1 fruit fly cellular context compared by ENCODE assay signal in genomic region chrX:9899535-9900179, dm6.
TF ChIP-seq lines count a peak whose summit lies in the region.

Gene CG15249 (minus strand): TSS chrX:9899585.

TF ChIP-seq in whole organism, embryonic, 481 proteins besides CTCF, POLR2A, EP300 and RAD21 (continued from another document and continues in another):
- TF ChIP-seq rib (GFP tag; IDR thresholded peaks at IDR 0.05; lab: Robert Waterston, UW), result no peak
- TF ChIP-seq TFAM (GFP tag; optimal IDR thresholded peaks at IDR 0.05; lab: Kevin White, UChicago), result no peak
- peak; percentile 42 for TF ChIP-seq cwo (GFP tag; optimal IDR thresholded peaks at IDR 0.05; lab: Kevin White, UChicago)
- peak; percentile 66 for TF ChIP-seq Blimp-1 (GFP tag; optimal IDR thresholded peaks at IDR 0.05; lab: Kevin White, UChicago)
- TF ChIP-seq caup (GFP tag; optimal IDR thresholded peaks at IDR 0.05; lab: Kevin White, UChicago; ENCODE audit: severe bottlenecking), result no peak
- no peak for TF ChIP-seq CG2116 (GFP tag; optimal IDR thresholded peaks at IDR 0.05; lab: Kevin White, UChicago)
- TF ChIP-seq Hr51 (GFP tag; optimal IDR thresholded peaks at IDR 0.05; lab: Kevin White, UChicago), result peak in 1 of 2 experiments; percentile 82
- TF ChIP-seq run (tag; optimal IDR thresholded peaks at IDR 0.05; lab: Kevin White, UChicago), result peak; percentile 58
- peak; percentile 79 for TF ChIP-seq gem (tag; optimal IDR thresholded peaks at IDR 0.05; lab: Kevin White, UChicago)
- TF ChIP-seq Dp (GFP tag; optimal IDR thresholded peaks at IDR 0.05; lab: Kevin White, UChicago), result no peak
- no peak for TF ChIP-seq ac (GFP tag; optimal IDR thresholded peaks at IDR 0.05; lab: Kevin White, UChicago)
- TF ChIP-seq CG34376 (GFP tag; optimal IDR thresholded peaks at IDR 0.05; lab: Kevin White, UChicago), result no peak
- no peak for TF ChIP-seq Myb (GFP tag; optimal IDR thresholded peaks at IDR 0.05; lab: Kevin White, UChicago)
- no peak for TF ChIP-seq CG16779 (GFP tag; IDR thresholded peaks at IDR 0.05; lab: Robert Waterston, UW)
- TF ChIP-seq pb (GFP tag; optimal IDR thresholded peaks at IDR 0.05; lab: Kevin White, UChicago), result no peak
- peak; percentile 69 for TF ChIP-seq odd (GFP tag; optimal IDR thresholded peaks at IDR 0.05; lab: Kevin White, UChicago)
- peak; percentile 51 for TF ChIP-seq nerfin-1 (tag; optimal IDR thresholded peaks at IDR 0.05; lab: Kevin White, UChicago)
- TF ChIP-seq CG6813 (GFP tag; optimal IDR thresholded peaks at IDR 0.05; lab: Kevin White, UChicago), result peak; percentile 26
- peak; percentile 19 for TF ChIP-seq CG13775 (GFP tag; optimal IDR thresholded peaks at IDR 0.05; lab: Kevin White, UChicago)
- TF ChIP-seq tup (GFP tag; optimal IDR thresholded peaks at IDR 0.05; lab: Kevin White, UChicago), result no peak
- TF ChIP-seq Ssrp (tag; optimal IDR thresholded peaks at IDR 0.05; lab: Kevin White, UChicago), result peak; percentile 67
- TF ChIP-seq CG31365 (tag; optimal IDR thresholded peaks at IDR 0.05; lab: Kevin White, UChicago), result no peak
- TF ChIP-seq gt (GFP tag; IDR thresholded peaks at IDR 0.05; lab: Robert Waterston, UW), result no peak
- no peak for TF ChIP-seq Hsf (GFP tag; optimal IDR thresholded peaks at IDR 0.05; lab: Kevin White, UChicago)
- TF ChIP-seq D19A (tag; optimal IDR thresholded peaks at IDR 0.05; lab: Kevin White, UChicago), result peak; percentile 67
- peak; percentile 51 for TF ChIP-seq Asciz (GFP tag; optimal IDR thresholded peaks at IDR 0.05; lab: Kevin White, UChicago)
- no peak for TF ChIP-seq CG8765 (GFP tag; IDR thresholded peaks at IDR 0.05; lab: Robert Waterston, UW)
- no peak for TF ChIP-seq CG15696 (tag; optimal IDR thresholded peaks at IDR 0.05; lab: Kevin White, UChicago)
- TF ChIP-seq CG17359 (tag; optimal IDR thresholded peaks at IDR 0.05; lab: Kevin White, UChicago), result peak; percentile 54
- TF ChIP-seq Lhr (GFP tag; optimal IDR thresholded peaks at IDR 0.05; lab: Kevin White, UChicago), result no peak
- no peak for TF ChIP-seq CG3995 (GFP tag; optimal IDR thresholded peaks at IDR 0.05; lab: Kevin White, UChicago)
- peak; percentile 8 for TF ChIP-seq fd3F (GFP tag; optimal IDR thresholded peaks at IDR 0.05; lab: Kevin White, UChicago)
- TF ChIP-seq CG8924 (tag; optimal IDR thresholded peaks at IDR 0.05; lab: Kevin White, UChicago), result peak; percentile 74
- peak; percentile 48 for TF ChIP-seq CG18619 (GFP tag; optimal IDR thresholded peaks at IDR 0.05; lab: Kevin White, UChicago)
- TF ChIP-seq bbx (GFP tag; IDR thresholded peaks at IDR 0.05; lab: Robert Waterston, UW; ENCODE audit: partially characterized antibody), result no peak
- no peak for TF ChIP-seq jigr1 (GFP tag; IDR thresholded peaks at IDR 0.05; lab: Robert Waterston, UW)
- no peak for TF ChIP-seq pita (GFP tag; optimal IDR thresholded peaks at IDR 0.05; lab: Kevin White, UChicago)
- no peak for TF ChIP-seq hbn (GFP tag; IDR thresholded peaks at IDR 0.05; lab: Robert Waterston, UW; ENCODE audit: partially characterized antibody)
- TF ChIP-seq seq (GFP tag; IDR thresholded peaks at IDR 0.05; lab: Robert Waterston, UW), result peak; percentile 38; the same call in 1 of the 2 replicates
- no peak for TF ChIP-seq Fer2 (tag; optimal IDR thresholded peaks at IDR 0.05; lab: Kevin White, UChicago)
- TF ChIP-seq ase (GFP tag; IDR thresholded peaks at IDR 0.05; lab: Robert Waterston, UW), result no peak
- TF ChIP-seq CG33557 (GFP tag; optimal IDR thresholded peaks at IDR 0.05; lab: Kevin White, UChicago), result peak; percentile 36
- no peak for TF ChIP-seq cato (GFP tag; optimal IDR thresholded peaks at IDR 0.05; lab: Kevin White, UChicago; ENCODE audit: borderline replicate concordance)
- TF ChIP-seq CG15601 (tag; optimal IDR thresholded peaks at IDR 0.05; lab: Kevin White, UChicago), result peak; percentile 55
- TF ChIP-seq Mad (GFP tag; optimal IDR thresholded peaks at IDR 0.05; lab: Kevin White, UChicago), result no peak
- TF ChIP-seq Tbp (GFP tag; optimal IDR thresholded peaks at IDR 0.05; lab: Kevin White, UChicago), result no peak
- no peak for TF ChIP-seq CG4854 (GFP tag; optimal IDR thresholded peaks at IDR 0.05; lab: Kevin White, UChicago)
- no peak for TF ChIP-seq CG10462 (GFP tag; optimal IDR thresholded peaks at IDR 0.05; lab: Kevin White, UChicago)
- TF ChIP-seq crc (GFP tag; optimal IDR thresholded peaks at IDR 0.05; lab: Kevin White, UChicago), result no peak
- TF ChIP-seq Sox102F (GFP tag; optimal IDR thresholded peaks at IDR 0.05; lab: Kevin White, UChicago), result peak; percentile 66
- no peak for TF ChIP-seq Dbx (GFP tag; IDR thresholded peaks at IDR 0.05; lab: Robert Waterston, UW)
- no peak for TF ChIP-seq E2f1 (GFP tag; IDR thresholded peaks at IDR 0.05; lab: Robert Waterston, UW)
- peak; percentile 47 for TF ChIP-seq CG17385 (GFP tag; optimal IDR thresholded peaks at IDR 0.05; lab: Kevin White, UChicago)
- peak; percentile 51; the same call in 1 of the 3 replicates for TF ChIP-seq dysf (GFP tag; IDR thresholded peaks at IDR 0.05; lab: Robert Waterston, UW)
- no peak for TF ChIP-seq zen (tag; optimal IDR thresholded peaks at IDR 0.05; lab: Kevin White, UChicago)
- TF ChIP-seq CG10209 (GFP tag; optimal IDR thresholded peaks at IDR 0.05; lab: Kevin White, UChicago), result peak; percentile 56
- TF ChIP-seq slbo (GFP tag; IDR thresholded peaks at IDR 0.05; lab: Robert Waterston, UW), result no peak
- TF ChIP-seq pan (optimal IDR thresholded peaks at IDR 0.05; lab: Kevin White, UChicago), result no peak
- no peak for TF ChIP-seq pan (GFP tag; optimal IDR thresholded peaks at IDR 0.05 in 1 of 2, IDR thresholded peaks at IDR 0.05 in 1 of 2)
- no peak for TF ChIP-seq ERR (GFP tag; optimal IDR thresholded peaks at IDR 0.05; lab: Kevin White, UChicago)
- TF ChIP-seq HHEX (GFP tag; optimal IDR thresholded peaks at IDR 0.05; lab: Kevin White, UChicago), result peak; percentile 32
- no peak for TF ChIP-seq zfh1 (GFP tag; IDR thresholded peaks at IDR 0.05; lab: Robert Waterston, UW)
- TF ChIP-seq CG3726 (GFP tag; IDR thresholded peaks at IDR 0.05; lab: Robert Waterston, UW), result no peak
- TF ChIP-seq CG9727 (GFP tag; optimal IDR thresholded peaks at IDR 0.05; lab: Kevin White, UChicago), result peak; percentile 5
- TF ChIP-seq abd-A (tag; optimal IDR thresholded peaks at IDR 0.05; lab: Kevin White, UChicago), result no peak
- TF ChIP-seq CG15269 (tag; optimal IDR thresholded peaks at IDR 0.05; lab: Kevin White, UChicago), result peak; percentile 63
- no peak for TF ChIP-seq wek (GFP tag; optimal IDR thresholded peaks at IDR 0.05; lab: Kevin White, UChicago)
- no peak for TF ChIP-seq CG12155 (GFP tag; optimal IDR thresholded peaks at IDR 0.05; lab: Kevin White, UChicago)
- TF ChIP-seq CG4820 (GFP tag; optimal IDR thresholded peaks at IDR 0.05; lab: Kevin White, UChicago), result peak; percentile 9
- peak; percentile 74 for TF ChIP-seq CG17829 (tag; optimal IDR thresholded peaks at IDR 0.05; lab: Kevin White, UChicago)
- no peak for TF ChIP-seq eve (GFP tag; optimal IDR thresholded peaks at IDR 0.05; lab: Kevin White, UChicago)
- TF ChIP-seq Dek (tag; optimal IDR thresholded peaks at IDR 0.05; lab: Kevin White, UChicago), result peak; percentile 29
- TF ChIP-seq so (GFP tag; IDR thresholded peaks at IDR 0.05; lab: Robert Waterston, UW), result peak; percentile 49; the same call in 1 of the 3 replicates
- no peak for TF ChIP-seq CG17186 (GFP tag; optimal IDR thresholded peaks at IDR 0.05; lab: Kevin White, UChicago)
- peak; percentile 24 for TF ChIP-seq oc (tag; optimal IDR thresholded peaks at IDR 0.05; lab: Kevin White, UChicago)
- peak; percentile 66 for TF ChIP-seq CG13296 (GFP tag; optimal IDR thresholded peaks at IDR 0.05; lab: Kevin White, UChicago)
- no peak for TF ChIP-seq CG11398 (GFP tag; optimal IDR thresholded peaks at IDR 0.05; lab: Kevin White, UChicago)
- no peak for TF ChIP-seq CG8478 (optimal IDR thresholded peaks at IDR 0.05; lab: Kevin White, UChicago)
- TF ChIP-seq HmgD (GFP tag; optimal IDR thresholded peaks at IDR 0.05; lab: Kevin White, UChicago), result no peak
- TF ChIP-seq usp (GFP tag; optimal IDR thresholded peaks at IDR 0.05; lab: Kevin White, UChicago), result no peak
- peak; percentile 75 for TF ChIP-seq CG10979 (tag; optimal IDR thresholded peaks at IDR 0.05; lab: Kevin White, UChicago)
- no peak for TF ChIP-seq D (optimal IDR thresholded peaks at IDR 0.05; lab: Kevin White, UChicago)
- peak; percentile 56 for TF ChIP-seq D (GFP tag; optimal IDR thresholded peaks at IDR 0.05; lab: Kevin White, UChicago)
- TF ChIP-seq ab (GFP tag; optimal IDR thresholded peaks at IDR 0.05; lab: Kevin White, UChicago), result no peak
- no peak for TF ChIP-seq fd64A (GFP tag; optimal IDR thresholded peaks at IDR 0.05; lab: Kevin White, UChicago)
- TF ChIP-seq nerfin-2 (GFP tag; IDR thresholded peaks at IDR 0.05; lab: Robert Waterston, UW; ENCODE audit: partially characterized antibody), result no peak
- no peak for TF ChIP-seq CG11247 (GFP tag; IDR thresholded peaks at IDR 0.05; lab: Robert Waterston, UW)
- peak; percentile 81 for TF ChIP-seq CG13424 (tag; optimal IDR thresholded peaks at IDR 0.05; lab: Kevin White, UChicago)
- TF ChIP-seq Sin3A (optimal IDR thresholded peaks at IDR 0.05; lab: Kevin White, UChicago), result no peak
- no peak for TF ChIP-seq sna (GFP tag; IDR thresholded peaks at IDR 0.05; lab: Robert Waterston, UW; ENCODE audit: partially characterized antibody)
- TF ChIP-seq CG11723 (GFP tag; optimal IDR thresholded peaks at IDR 0.05; lab: Kevin White, UChicago), result no peak
- peak; percentile 62 for TF ChIP-seq CG12391 (tag; optimal IDR thresholded peaks at IDR 0.05; lab: Kevin White, UChicago)
- TF ChIP-seq lilli (GFP tag; optimal IDR thresholded peaks at IDR 0.05; lab: Kevin White, UChicago), result no peak
- TF ChIP-seq CG2129 (GFP tag; IDR thresholded peaks at IDR 0.05; lab: Robert Waterston, UW; ENCODE audit: partially characterized antibody), result no peak
- peak; percentile 21 for TF ChIP-seq Xbp1 (GFP tag; optimal IDR thresholded peaks at IDR 0.05; lab: Kevin White, UChicago)
- peak; percentile 21; the same call in 1 of the 2 replicates for TF ChIP-seq CG10366 (GFP tag; IDR thresholded peaks at IDR 0.05; lab: Robert Waterston, UW)
- no peak for TF ChIP-seq Max (GFP tag; optimal IDR thresholded peaks at IDR 0.05; lab: Kevin White, UChicago)
- no peak for TF ChIP-seq Antp (GFP tag; optimal IDR thresholded peaks at IDR 0.05; lab: Kevin White, UChicago)
- peak; percentile 34 for TF ChIP-seq ATbp (GFP tag; optimal IDR thresholded peaks at IDR 0.05; lab: Kevin White, UChicago)
- peak; percentile 13 for TF ChIP-seq kah (GFP tag; optimal IDR thresholded peaks at IDR 0.05; lab: Kevin White, UChicago)
- TF ChIP-seq Lpt (GFP tag; optimal IDR thresholded peaks at IDR 0.05; lab: Kevin White, UChicago), result no peak
- no peak for TF ChIP-seq CG32532 (GFP tag; IDR thresholded peaks at IDR 0.05; lab: Robert Waterston, UW)
- no peak for TF ChIP-seq Gug (GFP tag; IDR thresholded peaks at IDR 0.05; lab: Robert Waterston, UW)
- peak; percentile 75 for TF ChIP-seq CG7839 (tag; optimal IDR thresholded peaks at IDR 0.05; lab: Kevin White, UChicago)
- TF ChIP-seq Ptx1 (GFP tag; IDR thresholded peaks at IDR 0.05; lab: Robert Waterston, UW), result no peak; the same call in none of the 2 replicates
- no peak for TF ChIP-seq CG6683 (GFP tag; optimal IDR thresholded peaks at IDR 0.05; lab: Kevin White, UChicago)
- TF ChIP-seq tx (GFP tag; optimal IDR thresholded peaks at IDR 0.05; lab: Kevin White, UChicago), result no peak
- no peak for TF ChIP-seq CG8089 (GFP tag; optimal IDR thresholded peaks at IDR 0.05; lab: Kevin White, UChicago)
- no peak for TF ChIP-seq ro (GFP tag; IDR thresholded peaks at IDR 0.05; lab: Robert Waterston, UW)
- TF ChIP-seq tin (GFP tag; optimal IDR thresholded peaks at IDR 0.05; lab: Kevin White, UChicago), result peak; percentile 3
- no peak for TF ChIP-seq Usf (GFP tag; optimal IDR thresholded peaks at IDR 0.05; lab: Kevin White, UChicago)
- TF ChIP-seq chn (GFP tag; optimal IDR thresholded peaks at IDR 0.05; lab: Kevin White, UChicago), result no peak
- peak; percentile 84 for TF ChIP-seq CG18262 (tag; optimal IDR thresholded peaks at IDR 0.05; lab: Kevin White, UChicago)
- no peak for TF ChIP-seq GATAe (GFP tag; conservative IDR thresholded peaks at IDR 0.05; lab: Robert Waterston, UW)
- no peak for TF ChIP-seq CG11456 (GFP tag; IDR thresholded peaks at IDR 0.05; lab: Robert Waterston, UW)
- no peak for TF ChIP-seq pho (GFP tag; optimal IDR thresholded peaks at IDR 0.05; lab: Kevin White, UChicago)
- no peak for TF ChIP-seq slou (GFP tag; optimal IDR thresholded peaks at IDR 0.05; lab: Kevin White, UChicago)
- no peak for TF ChIP-seq Oaz (GFP tag; IDR thresholded peaks at IDR 0.05; lab: Robert Waterston, UW)
- no peak for TF ChIP-seq CG11560 (tag; IDR thresholded peaks at IDR 0.05; lab: Robert Waterston, UW)
- peak; percentile 56 for TF ChIP-seq CG14710 (tag; optimal IDR thresholded peaks at IDR 0.05; lab: Kevin White, UChicago)
- TF ChIP-seq Fer1 (GFP tag; optimal IDR thresholded peaks at IDR 0.05; lab: Kevin White, UChicago), result peak; percentile 54
- TF ChIP-seq dmrt99B (tag; optimal IDR thresholded peaks at IDR 0.05; lab: Kevin White, UChicago), result peak; percentile 78
- peak; percentile 82 for TF ChIP-seq CG17361 (GFP tag; IDR thresholded peaks at IDR 0.05; lab: Robert Waterston, UW)
- no peak for TF ChIP-seq Atf6 (GFP tag; IDR thresholded peaks at IDR 0.05; lab: Robert Waterston, UW)
- no peak for TF ChIP-seq tll (GFP tag; optimal IDR thresholded peaks at IDR 0.05; lab: Kevin White, UChicago)
- peak; percentile 32 for TF ChIP-seq Nf-YB (GFP tag; optimal IDR thresholded peaks at IDR 0.05; lab: Kevin White, UChicago)
- TF ChIP-seq grn (GFP tag; optimal IDR thresholded peaks at IDR 0.05; lab: Kevin White, UChicago), result no peak
- no peak for TF ChIP-seq MBD-R2 (GFP tag; IDR thresholded peaks at IDR 0.05; lab: Robert Waterston, UW)
- peak; percentile 58 for TF ChIP-seq CG10267 (tag; optimal IDR thresholded peaks at IDR 0.05; lab: Kevin White, UChicago)
- TF ChIP-seq CG11695 (GFP tag; IDR thresholded peaks at IDR 0.05; lab: Robert Waterston, UW), result no peak
- TF ChIP-seq emc (GFP tag; optimal IDR thresholded peaks at IDR 0.05; lab: Kevin White, UChicago), result no peak
- peak; percentile 42 for TF ChIP-seq CG4328 (GFP tag; optimal IDR thresholded peaks at IDR 0.05; lab: Kevin White, UChicago)
- TF ChIP-seq CG16863 (GFP tag; optimal IDR thresholded peaks at IDR 0.05; lab: Kevin White, UChicago), result no peak
- TF ChIP-seq yki (optimal IDR thresholded peaks at IDR 0.05; lab: Kevin White, UChicago), result no peak
- peak; percentile 75 for TF ChIP-seq CoRest (tag; optimal IDR thresholded peaks at IDR 0.05; lab: Kevin White, UChicago)
- 0 out of 2 replicates have a peak, but pooled peaks have one; percentile 32 for TF ChIP-seq ttk (GFP tag; IDR thresholded peaks at IDR 0.05; lab: Robert Waterston, UW)
- TF ChIP-seq MESR4 (GFP tag; optimal IDR thresholded peaks at IDR 0.05; lab: Kevin White, UChicago), result no peak
